Fruit fly (Drosophila melanogaster) whole organism, embryonic: ENCODE data around the gene Mdh2.
A peak's percentile ranks its signal among the peaks of the same experiment; 100 is the strongest.

ENCODE experiments used
- Abd-B ChIP-seq: fragments of 200-800 bp; sonication (Bioruptor generic); optimal IDR thresholded peaks from 2 replicates; lab custom pipeline; 2018; ENCODE audit warnings: missing biosample characterization, mild to moderate bottlenecking, missing genetic modification characterization, moderate library complexity
- Aef1 ChIP-seq: fragments of 200-800 bp; sonication (Bioruptor generic); IDR thresholded peaks from 3 replicates; pipeline ENCODE4 v1.3.6; 2022; ENCODE audit warnings: missing biosample characterization, missing genetic modification characterization
- Asciz ChIP-seq: fragments of 200-800 bp; sonication (Bioruptor generic); optimal IDR thresholded peaks from 2 replicates; lab custom pipeline; 2017; ENCODE audit warnings: missing biosample characterization, mild to moderate bottlenecking, missing genetic modification characterization, missing genetic modification reagents
- CG12236 ChIP-seq: fragments of 200-800 bp; sonication (Bioruptor generic); optimal IDR thresholded peaks from 2 replicates; lab custom pipeline; 2016; ENCODE audit warnings: missing biosample characterization, missing genetic modification characterization
- CG13424 ChIP-seq: fragments of 200-800 bp; sonication (Bioruptor generic); optimal IDR thresholded peaks from 2 replicates; lab custom pipeline; 2019; ENCODE audit warnings: missing biosample characterization, mild to moderate bottlenecking, missing genetic modification characterization, moderate library complexity
- CG14667 ChIP-seq: fragments of 200-800 bp; sonication (Bioruptor generic); IDR thresholded peaks from 2 replicates; pipeline ENCODE4 v1.3.6; 2022; ENCODE audit warnings: missing biosample characterization, missing genetic modification characterization
- CG14710 ChIP-seq: fragments of 200-800 bp; sonication (Bioruptor generic); optimal IDR thresholded peaks from 3 replicates; lab custom pipeline; 2019; ENCODE audit warnings: missing biosample characterization, mild to moderate bottlenecking, missing genetic modification characterization, moderate library complexity
- CG1647 ChIP-seq: fragments of 200-800 bp; sonication (Bioruptor generic); optimal IDR thresholded peaks from 3 replicates; lab custom pipeline; 2016; ENCODE audit warnings: missing biosample characterization, missing genetic modification characterization
- CG17359 ChIP-seq: fragments of 200-800 bp; sonication (Bioruptor generic); optimal IDR thresholded peaks from 3 replicates; lab custom pipeline; 2018; ENCODE audit warnings: missing biosample characterization, mild to moderate bottlenecking, missing genetic modification characterization, moderate library complexity
- CG17612 ChIP-seq: fragments of 200-800 bp; sonication (Bioruptor generic); IDR thresholded peaks from 2 replicates; pipeline ENCODE4 v1.3.6; 2022; ENCODE audit warnings: missing biosample characterization, missing genetic modification characterization
- CG17912 ChIP-seq: fragments of 200-800 bp; sonication (Bioruptor generic); optimal IDR thresholded peaks from 2 replicates; lab custom pipeline; 2018; ENCODE audit warnings: missing biosample characterization, mild to moderate bottlenecking, missing genetic modification characterization
- CG1832 ChIP-seq: fragments of 200-800 bp; sonication (Bioruptor generic); optimal IDR thresholded peaks from 2 replicates; lab custom pipeline; 2017; ENCODE audit warnings: missing biosample characterization, mild to moderate bottlenecking, missing genetic modification characterization, inconsistent platforms
- CG2120 ChIP-seq: fragments of 200-800 bp; sonication (Bioruptor generic); optimal IDR thresholded peaks from 3 replicates; lab custom pipeline; 2016; ENCODE audit warnings: missing biosample characterization, missing genetic modification characterization
- CG2202 ChIP-seq: fragments of 200-800 bp; sonication (Bioruptor generic); optimal IDR thresholded peaks from 2 replicates; lab custom pipeline; 2018; ENCODE audit warnings: missing biosample characterization, mild to moderate bottlenecking, missing genetic modification characterization
- CG2678 ChIP-seq: fragments of 200-800 bp; sonication (Bioruptor generic); optimal IDR thresholded peaks from 3 replicates; lab custom pipeline; 2019; ENCODE audit warnings: missing biosample characterization, mild to moderate bottlenecking, missing genetic modification characterization, moderate library complexity
- CG2875 ChIP-seq: fragments of 200-800 bp; sonication (Bioruptor generic); optimal IDR thresholded peaks from 2 replicates; lab custom pipeline; 2017; ENCODE audit warnings: missing biosample characterization, mild to moderate bottlenecking, missing genetic modification characterization, missing genetic modification reagents
- CG31388 ChIP-seq: fragments of 200-800 bp; sonication (Bioruptor generic); optimal IDR thresholded peaks from 2 replicates; lab custom pipeline; 2016; ENCODE audit warnings: missing biosample characterization, missing genetic modification characterization
- CG3995 ChIP-seq: fragments of 200-800 bp; sonication (Bioruptor generic); optimal IDR thresholded peaks from 3 replicates; lab custom pipeline; 2016; ENCODE audit warnings: missing biosample characterization, missing genetic modification characterization
- CG4282 ChIP-seq: fragments of 200-800 bp; sonication (Bioruptor generic); optimal IDR thresholded peaks from 2 replicates; lab custom pipeline; 2016; ENCODE audit warnings: missing biosample characterization, missing genetic modification characterization
- CG6689 ChIP-seq: fragments of 200-800 bp; sonication (Bioruptor generic); IDR thresholded peaks from 2 replicates; pipeline ENCODE4 v1.3.6; 2022; ENCODE audit warnings: missing biosample characterization, missing genetic modification characterization
- CG6791 ChIP-seq: fragments of 200-800 bp; sonication (Bioruptor generic); IDR thresholded peaks from 3 replicates; pipeline ENCODE4 v1.3.6; 2022; ENCODE audit warnings: missing biosample characterization, missing genetic modification characterization; ENCODE audit not compliant: partially characterized antibody
- CrebB ChIP-seq: fragments of 200-800 bp; sonication (Bioruptor generic); optimal IDR thresholded peaks from 3 replicates; lab custom pipeline; 2018; ENCODE audit warnings: missing biosample characterization, mild to moderate bottlenecking, missing genetic modification characterization
- Dfd ChIP-seq, 2 experiments: fragments of >200 bp; optimal IDR thresholded peaks; 2 replicates each; lab custom pipeline; 2017; ENCODE audit warnings: missing biosample characterization in 2 of 2, missing genetic modification characterization in 2 of 2
- Elba2 ChIP-seq: fragments of 200-800 bp; sonication (Bioruptor generic); optimal IDR thresholded peaks from 3 replicates; lab custom pipeline; 2016; ENCODE audit warnings: missing biosample characterization, missing genetic modification characterization
- Hr78 ChIP-seq, 2 experiments: fragments of 200-800 bp in 1 of 2; fragments of >200 bp in 1 of 2; sonication (Bioruptor generic) in 1 of 2; optimal IDR thresholded peaks; 2 replicates each; lab custom pipeline; 2017 to 2019; ENCODE audit warnings: missing biosample characterization in 2 of 2, missing genetic modification characterization in 2 of 2, mild to moderate bottlenecking in 1 of 2, moderate library complexity in 1 of 2
- Meics ChIP-seq: fragments of 200-800 bp; sonication (Bioruptor generic); optimal IDR thresholded peaks from 2 replicates; lab custom pipeline; 2017; ENCODE audit warnings: missing biosample characterization, mild to moderate bottlenecking, missing genetic modification characterization
- Neu2 ChIP-seq: fragments of 200-800 bp; sonication (Bioruptor generic); optimal IDR thresholded peaks from 3 replicates; lab custom pipeline; 2016; ENCODE audit warnings: missing biosample characterization, missing genetic modification characterization, borderline replicate concordance
- Nf-YB ChIP-seq: fragments of 200-800 bp; sonication (Bioruptor generic); optimal IDR thresholded peaks from 3 replicates; lab custom pipeline; 2019; ENCODE audit warnings: missing biosample characterization, mild to moderate bottlenecking, missing genetic modification characterization, moderate library complexity
- Nf-YC ChIP-seq: fragments of 200-800 bp; optimal IDR thresholded peaks from 3 replicates; lab custom pipeline; 2019; ENCODE audit warnings: missing biosample characterization, mild to moderate bottlenecking, missing genetic modification characterization, moderate library complexity
- Oaz ChIP-seq: fragments of 200-800 bp; sonication (Bioruptor generic); IDR thresholded peaks from 2 replicates; pipeline ENCODE4 v1.3.6; 2022; ENCODE audit warnings: missing biosample characterization, missing genetic modification characterization
- YL-1 ChIP-seq: fragments of 200-800 bp; sonication (Bioruptor generic); optimal IDR thresholded peaks from 3 replicates; lab custom pipeline; 2017; ENCODE audit warnings: missing biosample characterization, mild to moderate bottlenecking, missing genetic modification characterization
- chinmo ChIP-seq: fragments of 200-800 bp; sonication (Bioruptor generic); IDR thresholded peaks from 4 replicates; pipeline ENCODE4 v1.3.6; 2022; ENCODE audit warnings: missing biosample characterization, missing genetic modification characterization; ENCODE audit not compliant: partially characterized antibody
- chn ChIP-seq: fragments of 200-800 bp; sonication (Bioruptor generic); optimal IDR thresholded peaks from 2 replicates; lab custom pipeline; 2016; ENCODE audit warnings: missing biosample characterization, missing genetic modification characterization
- cwo ChIP-seq: fragments of 200-800 bp; sonication (Bioruptor generic); optimal IDR thresholded peaks from 3 replicates; lab custom pipeline; 2017; ENCODE audit warnings: missing biosample characterization, missing genetic modification characterization, mild to moderate bottlenecking, moderate library complexity, missing genetic modification reagents
- dan ChIP-seq: fragments of 200-800 bp; sonication (Bioruptor generic); IDR thresholded peaks from 2 replicates; pipeline ENCODE4 v1.3.6; 2022; ENCODE audit warnings: missing biosample characterization, missing genetic modification characterization
- exex ChIP-seq: fragments of 200-800 bp; sonication (Bioruptor generic); optimal IDR thresholded peaks from 4 replicates; lab custom pipeline; 2018; ENCODE audit warnings: missing biosample characterization, mild to moderate bottlenecking, missing genetic modification characterization, moderate library complexity
- hb ChIP-seq: fragments of 200-800 bp; sonication (Bioruptor generic); IDR thresholded peaks from 3 replicates; pipeline ENCODE4 v1.3.6; 2022; ENCODE audit warnings: missing biosample characterization, missing genetic modification characterization; ENCODE audit not compliant: partially characterized antibody
- insv ChIP-seq, 2 experiments: fragments of 200-800 bp; sonication (Bioruptor generic); optimal IDR thresholded peaks; 3 replicates each; lab custom pipeline; 2016 to 2018; ENCODE audit warnings: missing biosample characterization in 2 of 2, missing genetic modification characterization in 2 of 2
- jing ChIP-seq: fragments of 200-800 bp; sonication (Bioruptor generic); optimal IDR thresholded peaks from 2 replicates; lab custom pipeline; 2018; ENCODE audit warnings: missing biosample characterization, mild to moderate bottlenecking, missing genetic modification characterization
- ken ChIP-seq: fragments of 200-800 bp; sonication (Bioruptor generic); IDR thresholded peaks from 3 replicates; pipeline ENCODE4 v1.3.6; 2022; ENCODE audit warnings: missing biosample characterization, missing genetic modification characterization
- prd ChIP-seq, 3 experiments: fragments of >200 bp in 2 of 3; fragments of 200-800 bp in 1 of 3; sonication (Bioruptor generic) in 1 of 3; optimal IDR thresholded peaks in 2 of 3; IDR thresholded peaks in 1 of 3; 2 replicates in 2 of 3; 3 replicates in 1 of 3; pipeline versions ENCODE4 v1.3.6 to Lab custom; 2017 to 2022; ENCODE audit warnings: missing biosample characterization in 1 of 3, missing genetic modification characterization in 1 of 3
- scrt ChIP-seq: fragments of 200-800 bp; sonication (Bioruptor generic); optimal IDR thresholded peaks from 2 replicates; lab custom pipeline; 2018; ENCODE audit warnings: missing biosample characterization, mild to moderate bottlenecking, missing genetic modification characterization, moderate library complexity
- so ChIP-seq: fragments of 200-800 bp; sonication (Bioruptor generic); IDR thresholded peaks from 3 replicates; pipeline ENCODE4 v1.3.6; 2022; ENCODE audit warnings: missing biosample characterization, missing genetic modification characterization
- stwl ChIP-seq: fragments of 200-800 bp; sonication (Bioruptor generic); optimal IDR thresholded peaks from 3 replicates; lab custom pipeline; 2018; ENCODE audit warnings: missing biosample characterization, mild to moderate bottlenecking, missing genetic modification characterization, moderate library complexity
- tap ChIP-seq: fragments of 200-800 bp; optimal IDR thresholded peaks from 3 replicates; lab custom pipeline; 2019; ENCODE audit warnings: missing biosample characterization, mild to moderate bottlenecking, missing genetic modification characterization, moderate library complexity
- tin ChIP-seq: fragments of 200-800 bp; sonication (Bioruptor generic); optimal IDR thresholded peaks from 3 replicates; lab custom pipeline; 2016; ENCODE audit warnings: missing biosample characterization, missing genetic modification characterization
- tna ChIP-seq: fragments of 200-800 bp; sonication (Bioruptor generic); IDR thresholded peaks from 2 replicates; pipeline ENCODE4 v1.3.6; 2022; ENCODE audit warnings: missing biosample characterization, missing genetic modification characterization; ENCODE audit not compliant: partially characterized antibody
- ttk ChIP-seq: fragments of 200-800 bp; sonication (Bioruptor generic); IDR thresholded peaks from 2 replicates; pipeline ENCODE4 v2.1.2; 2022; ENCODE audit warnings: missing biosample characterization, missing genetic modification characterization
- wdn ChIP-seq: fragments of 200-800 bp; sonication (Bioruptor generic); IDR thresholded peaks from 2 replicates; pipeline ENCODE4 v1.3.6; 2022; ENCODE audit warnings: missing biosample characterization, missing genetic modification characterization

Mdh2 gene

dm6 chr3R:18198518-18199118, 27.6 kb upstream of the Mdh2 start (continued):
- TF ChIP-seq CG3995 (GFP tag; lab: Kevin White, UChicago) = no peak
- TF ChIP-seq CG31388 = no peak
- peak; percentile 56 for TF ChIP-seq CG2875
- TF ChIP-seq dan (GFP tag; lab: Robert Waterston, UW) = no peak
- TF ChIP-seq jing (GFP tag; lab: Kevin White, UChicago) = no peak
- TF ChIP-seq tin = no peak
- TF ChIP-seq chinmo = no peak
- TF ChIP-seq Nf-YB (GFP tag; lab: Kevin White, UChicago) = no peak
- TF ChIP-seq exex (tag; lab: Kevin White, UChicago) = no peak
- no peak for TF ChIP-seq CG6791
- TF ChIP-seq wdn (GFP tag; lab: Robert Waterston, UW) = no peak
- TF ChIP-seq Elba2 (GFP tag; lab: Kevin White, UChicago) = peak; percentile 36
- TF ChIP-seq Abd-B (GFP tag; lab: Kevin White, UChicago) = no peak
- no peak for TF ChIP-seq ken
- peak; percentile 29 for TF ChIP-seq CG2120 (GFP tag; lab: Kevin White, UChicago)
- no peak for TF ChIP-seq Hr78 (GFP tag; optimal IDR thresholded peaks at IDR 0.05; lab: Kevin White, UChicago)
- TF ChIP-seq Dfd (GFP tag; optimal IDR thresholded peaks at IDR 0.05; lab: Kevin White, UChicago) = no peak
- TF ChIP-seq CG1647 (GFP tag; lab: Kevin White, UChicago) = no peak
- TF ChIP-seq CG17612 (GFP tag; lab: Robert Waterston, UW) = no peak
- peak; percentile 75 for TF ChIP-seq Asciz (GFP tag; lab: Kevin White, UChicago)
- TF ChIP-seq Nf-YC (tag; lab: Kevin White, UChicago) = no peak
- TF ChIP-seq Oaz = no peak
- no peak for TF ChIP-seq ttk
- peak; percentile 58 for TF ChIP-seq scrt (GFP tag; lab: Kevin White, UChicago)
- no peak for TF ChIP-seq insv (GFP tag; optimal IDR thresholded peaks at IDR 0.05; lab: Kevin White, UChicago)
- TF ChIP-seq tna = no peak
- peak; percentile 33 for TF ChIP-seq Meics (GFP tag; lab: Kevin White, UChicago)
- no peak for TF ChIP-seq so (GFP tag; lab: Robert Waterston, UW)
- peak; percentile 63 for TF ChIP-seq cwo (GFP tag; lab: Kevin White, UChicago)
- TF ChIP-seq hb (GFP tag; lab: Robert Waterston, UW) = no peak
- peak; percentile 35 for TF ChIP-seq CG17912 (GFP tag; lab: Kevin White, UChicago)
- peak; percentile 61 for TF ChIP-seq CG2202 (tag; lab: Kevin White, UChicago)
- TF ChIP-seq CG12236 = peak; percentile 22
- no peak for TF ChIP-seq CG14667 (GFP tag; lab: Robert Waterston, UW)
- no peak for TF ChIP-seq chn (GFP tag; lab: Kevin White, UChicago)
- TF ChIP-seq Neu2 = no peak
- TF ChIP-seq YL-1 = peak; percentile 12
- no peak for TF ChIP-seq CG6689 (GFP tag; lab: Robert Waterston, UW)
- TF ChIP-seq CrebB (tag; lab: Kevin White, UChicago) = peak; percentile 77
- no peak for TF ChIP-seq CG1832 (GFP tag; lab: Kevin White, UChicago)
- TF ChIP-seq stwl (tag; lab: Kevin White, UChicago) = no peak
- TF ChIP-seq CG14710 = peak; percentile 39
- TF ChIP-seq CG17359 (tag; lab: Kevin White, UChicago) = peak; percentile 71
- peak; percentile 48 for TF ChIP-seq CG13424 (tag; lab: Kevin White, UChicago)
- TF ChIP-seq CG4282 (GFP tag; lab: Kevin White, UChicago) = no peak
- peak; percentile 29 for TF ChIP-seq tap
- no peak for TF ChIP-seq Aef1 (GFP tag; lab: Robert Waterston, UW)
- peak; percentile 47 for TF ChIP-seq CG2678 (tag; lab: Kevin White, UChicago)
- no peak for TF ChIP-seq prd (optimal IDR thresholded peaks at IDR 0.05; lab: Kevin White, UChicago)
- TF ChIP-seq prd (GFP tag; IDR thresholded peaks at IDR 0.05; lab: Robert Waterston, UW) = no peak
